Worm (Caenorhabditis elegans): ENCODE measurements around the gene ZK470.4.

ce11 chrX:4161938-4162337 is 22.4 kb upstream of the ZK470.4 start:
- TF ChIP-seq ama-1 (optimal IDR thresholded peaks at IDR 0.05) (no peak), snpc-4 (tag; optimal IDR thresholded peaks at IDR 0.05) (no peak), R02D3.7 (tag; optimal IDR thresholded peaks at IDR 0.05) (no peak), vab-7 (GFP tag; IDR thresholded peaks at IDR 0.05) (no peak)
